Worm (Caenorhabditis elegans) whole organism, L4/young adult: Measurements from ENCODE around the gene tbx-35.

ENCODE experiments used
- W03F9.2 ChIP-seq: fragments of 150-350 bp; optimal IDR thresholded peaks from 2 replicates; lab custom pipeline; 2014; ENCODE audit warnings: missing biosample characterization, missing genetic modification characterization
- dao-5 ChIP-seq: sonication (generic microtip); optimal IDR thresholded peaks from 2 replicates; lab custom pipeline; 2016; ENCODE audit warnings: missing genotype, missing genetic modification characterization, moderate library complexity, missing compliant biosample characterization
- him-1 ChIP-seq: sonication (generic microtip); optimal IDR thresholded peaks from 2 replicates; lab custom pipeline; 2016; ENCODE audit warnings: missing genotype, missing genetic modification reagents, missing genetic modification characterization, missing compliant biosample characterization

tbx-35 gene

ce11 chrII:5518910-5519309 lies 6.3 kb downstream of the tbx-35 start, which contains the start of gene ZK177.2:
ZK177.2 (plus strand) TSS chrII:5519210.
- TF ChIP-seq W03F9.2 (no peak), him-1 (tag; lab: Kevin White, UChicago) (no peak), dao-5 (tag; lab: Kevin White, UChicago) (no peak)

ce11 chrII:5518055-5518454 lies 7.1 kb downstream of the tbx-35 start:
- TF ChIP-seq him-1 (tag; lab: Kevin White, UChicago), result no peak
- TF ChIP-seq W03F9.2, result no peak
- no peak for TF ChIP-seq dao-5 (tag; lab: Kevin White, UChicago)

- no peak for TF ChIP-seq W03F9.2
- no peak for TF ChIP-seq him-1 (tag; lab: Kevin White, UChicago)
- no peak for TF ChIP-seq dao-5 (tag; lab: Kevin White, UChicago)
Observed at ce11 chrII:5517643-5518042, 7.6 kb downstream of the tbx-35 start, which contains the start of gene ZK177.9. ZK177.9 (minus strand) TSS chrII:5517743.

- no peak for TF ChIP-seq dao-5 (tag; lab: Kevin White, UChicago)
- TF ChIP-seq him-1 (tag; lab: Kevin White, UChicago), result no peak
- no peak for TF ChIP-seq W03F9.2
Observed at ce11 chrII:5515542-5515941, 9.7 kb downstream of the tbx-35 start, which contains the start of gene ZK177.3. ZK177.3 (plus strand) TSS chrII:5515842.

- no peak for TF ChIP-seq him-1 (tag; lab: Kevin White, UChicago)
Observed at ce11 chrII:5514846-5515245, 10.4 kb downstream of the tbx-35 start, which contains the start of gene sahd-1. sahd-1 (minus strand) TSS chrII:5514945.

- TF ChIP-seq him-1 (tag; lab: Kevin White, UChicago) (no peak), W03F9.2 (no peak), dao-5 (tag; lab: Kevin White, UChicago) (no peak)
Observed at ce11 chrII:5512473-5513097, 12.6 kb downstream of the tbx-35 start.

- TF ChIP-seq W03F9.2 (no peak), him-1 (tag; lab: Kevin White, UChicago) (no peak), dao-5 (tag; lab: Kevin White, UChicago) (no peak)
Observed at ce11 chrII:5511417-5512353, 13.5 kb downstream of the tbx-35 start.

ce11 chrII:5505820-5506287 lies 19.3 kb downstream of the tbx-35 start, which contains the start of gene npp-24:
npp-24 (plus strand) TSS chrII:5505870.
- TF ChIP-seq dao-5 (tag; lab: Kevin White, UChicago) (no peak), him-1 (tag; lab: Kevin White, UChicago) (no peak)

ce11 chrII:5503760-5504159 lies 21.4 kb downstream of the tbx-35 start, which contains the start of gene cyp-44A1:
cyp-44A1 (plus strand) TSS chrII:5504044.
- no peak for TF ChIP-seq dao-5 (tag; lab: Kevin White, UChicago)
- no peak for TF ChIP-seq W03F9.2
- TF ChIP-seq him-1 (tag; lab: Kevin White, UChicago), result no peak

- TF ChIP-seq W03F9.2, result no peak
- no peak for TF ChIP-seq him-1 (tag; lab: Kevin White, UChicago)
- TF ChIP-seq dao-5 (tag; lab: Kevin White, UChicago), result no peak
Observed at ce11 chrII:5500986-5501657, 24.1 kb downstream of the tbx-35 start, which contains the start of gene F12A10.8. F12A10.8 (minus strand) TSS chrII:5501064.

ce11 chrII:5500470-5500869 lies 24.7 kb downstream of the tbx-35 start, which contains the start of gene fzy-1:
fzy-1 (plus strand) TSS chrII:5500770.
- TF ChIP-seq dao-5 (tag; lab: Kevin White, UChicago) (no peak), W03F9.2 (no peak), him-1 (tag; lab: Kevin White, UChicago) (no peak)

ce11 chrII:5498156-5498739 lies 26.9 kb downstream of the tbx-35 start, which contains the start of the genes suex-1 and F12A10.9:
suex-1 (minus strand) TSS chrII:5498256.
F12A10.9 (plus strand) TSS chrII:5498689.
- no peak for TF ChIP-seq dao-5 (tag; lab: Kevin White, UChicago)
- no peak for TF ChIP-seq him-1 (tag; lab: Kevin White, UChicago)
- no peak for TF ChIP-seq W03F9.2

- TF ChIP-seq him-1 (tag; lab: Kevin White, UChicago) (no peak), dao-5 (tag; lab: Kevin White, UChicago) (no peak), W03F9.2 (no peak)
Observed at ce11 chrII:5497541-5497940, 27.7 kb downstream of the tbx-35 start.
